Fruit fly (Drosophila melanogaster) whole organism: ENCODE measurements around the gene CG12480.

Experiments used
- CG8478 ChIP-seq: fragments of >200 bp; optimal IDR thresholded peaks from 2 replicates; lab custom pipeline; 2018; ENCODE audit warnings: inconsistent platforms
- Dll ChIP-seq: fragments of >200 bp; optimal IDR thresholded peaks from 2 replicates; lab custom pipeline; 2017
- EcR ChIP-seq, 2 experiments: fragments of >200 bp; optimal IDR thresholded peaks; 2 replicates each; lab custom pipeline; 2017; ENCODE audit warnings: missing biosample characterization in 2 of 2, missing genetic modification characterization in 2 of 2, missing genetic modification reagents in 2 of 2
- pan ChIP-seq: fragments of >200 bp; optimal IDR thresholded peaks from 2 replicates; lab custom pipeline; 2017
- psq ChIP-seq: fragments of >200 bp; optimal IDR thresholded peaks from 2 replicates; lab custom pipeline; 2017
- usp ChIP-seq: fragments of >200 bp; optimal IDR thresholded peaks from 2 replicates; lab custom pipeline; 2017; ENCODE audit warnings: missing biosample characterization, missing genetic modification characterization, mixed read lengths

The CG12480 gene

DNA sequence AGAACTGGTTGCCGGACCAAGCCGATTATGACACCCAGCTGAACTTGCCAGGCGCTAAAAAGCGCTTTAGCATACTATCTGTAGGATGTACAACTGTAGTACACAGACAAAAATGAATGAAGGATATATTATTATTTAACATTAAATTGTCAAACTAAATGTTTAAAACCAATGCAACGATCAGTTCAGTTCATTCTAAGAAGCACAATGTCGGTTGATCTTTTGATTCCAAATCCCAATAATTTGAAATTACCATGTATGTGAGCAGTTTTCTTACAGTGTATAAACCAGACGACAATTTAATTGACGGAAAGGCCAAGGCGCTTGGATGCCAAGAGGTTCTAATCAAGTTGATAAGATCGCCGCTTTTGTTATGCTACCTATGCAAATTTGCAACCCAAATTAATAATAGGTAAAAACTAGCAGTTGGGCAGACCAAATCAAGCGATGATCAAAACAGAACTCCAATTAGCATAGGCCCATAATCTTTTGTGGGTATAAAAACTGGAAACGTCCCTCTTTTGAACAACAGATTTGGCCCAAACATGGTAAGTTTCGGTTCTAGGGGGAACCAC lies at the start of gene CG12480:
Gene CG12480, plus strand, starts transcription at position 525 of the 575 bp plus-strand sequence.
- no peak for TF ChIP-seq CG8478 (lab: Kevin White, UChicago)
- TF ChIP-seq pan (lab: Kevin White, UChicago), result no peak

DNA sequence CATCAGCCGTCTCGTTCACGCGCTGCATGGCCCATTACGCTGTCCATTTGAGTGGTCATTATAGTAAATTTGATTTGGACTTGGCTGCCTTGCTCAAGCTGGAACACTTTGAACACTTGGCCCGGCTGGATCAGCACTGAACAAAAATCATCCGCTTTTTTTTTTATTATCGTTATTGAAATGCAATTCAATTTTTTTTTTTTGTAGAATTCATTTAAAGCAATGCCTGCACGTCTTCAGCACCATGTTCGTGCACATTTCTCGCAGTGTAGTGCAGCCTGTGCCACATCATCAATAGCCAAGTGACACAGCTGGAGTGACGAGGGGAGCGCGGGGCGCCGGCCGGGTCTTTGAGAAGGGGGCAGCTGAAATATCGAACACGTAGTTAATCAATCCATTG lies 49.2 kb upstream of the CG12480 start:
- TF ChIP-seq Dll (lab: Kevin White, UChicago) (no peak), CG8478 (lab: Kevin White, UChicago) (no peak), EcR (GFP tag; optimal IDR thresholded peaks at IDR 0.05; lab: Kevin White, UChicago) (no peak), psq (lab: Kevin White, UChicago) (no peak), usp (GFP tag; lab: Kevin White, UChicago) (no peak), pan (lab: Kevin White, UChicago) (no peak)

DNA sequence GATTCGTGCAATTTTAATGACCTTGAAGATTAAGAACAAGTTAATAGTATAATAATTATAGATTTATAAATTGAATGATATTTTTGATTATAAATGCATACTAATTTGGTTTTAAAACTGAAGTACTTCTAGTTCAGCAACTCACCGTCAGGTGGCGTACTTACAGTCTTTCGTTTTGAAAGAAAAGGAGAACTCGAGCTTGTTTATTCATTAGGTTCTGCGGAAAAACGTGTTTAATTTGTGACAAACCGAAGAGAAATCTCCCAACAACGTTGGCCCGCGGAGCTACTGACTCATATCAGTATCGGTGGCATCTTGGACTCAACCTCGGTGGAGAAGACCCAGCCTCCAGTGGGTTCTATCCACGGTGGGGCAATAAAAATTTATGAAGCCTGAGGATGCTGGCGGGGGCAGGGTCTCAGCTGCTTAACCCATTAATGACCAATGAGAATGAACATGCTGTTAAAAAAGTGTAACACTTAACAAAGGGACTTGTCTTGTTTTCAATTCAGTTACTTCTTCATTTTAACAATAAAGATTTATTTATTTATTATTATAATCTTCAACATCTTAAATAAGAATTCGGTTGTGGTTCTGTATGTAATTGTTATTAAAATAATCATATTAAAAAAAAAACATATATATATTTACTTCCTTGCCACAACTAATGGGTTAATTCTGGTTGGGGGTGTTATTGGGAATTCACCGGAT lies 46.6 kb upstream of the CG12480 start:
- TF ChIP-seq pan (lab: Kevin White, UChicago) (no peak), usp (GFP tag; lab: Kevin White, UChicago) (no peak), Dll (lab: Kevin White, UChicago) (no peak), psq (lab: Kevin White, UChicago) (no peak), EcR (GFP tag; optimal IDR thresholded peaks at IDR 0.05; lab: Kevin White, UChicago) (no peak), CG8478 (lab: Kevin White, UChicago) (no peak)

DNA sequence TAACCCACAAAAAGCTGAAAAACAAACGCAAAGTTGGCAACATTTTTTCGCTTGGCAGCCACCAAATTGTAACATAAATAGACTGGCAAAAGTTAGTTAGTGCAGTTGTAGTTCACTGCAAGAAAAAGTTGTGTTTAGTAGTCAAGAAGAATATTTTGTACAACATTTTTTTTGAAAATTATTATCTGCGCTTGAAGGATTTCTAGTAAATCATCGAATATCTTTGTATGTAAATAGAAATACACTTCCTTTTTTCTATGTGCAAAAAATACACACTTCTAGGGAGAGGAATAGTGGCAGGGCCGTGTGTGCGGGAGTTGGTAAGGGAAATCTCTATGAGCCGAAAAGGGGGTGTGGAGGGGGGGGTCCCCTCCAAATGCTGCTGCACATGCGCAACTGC lies 45.7 kb upstream of the CG12480 start:
- TF ChIP-seq Dll (lab: Kevin White, UChicago) (no peak), EcR (GFP tag; optimal IDR thresholded peaks at IDR 0.05; lab: Kevin White, UChicago) (no peak), usp (GFP tag; lab: Kevin White, UChicago) (no peak), pan (lab: Kevin White, UChicago) (no peak), CG8478 (lab: Kevin White, UChicago) (no peak), psq (lab: Kevin White, UChicago) (no peak)

DNA sequence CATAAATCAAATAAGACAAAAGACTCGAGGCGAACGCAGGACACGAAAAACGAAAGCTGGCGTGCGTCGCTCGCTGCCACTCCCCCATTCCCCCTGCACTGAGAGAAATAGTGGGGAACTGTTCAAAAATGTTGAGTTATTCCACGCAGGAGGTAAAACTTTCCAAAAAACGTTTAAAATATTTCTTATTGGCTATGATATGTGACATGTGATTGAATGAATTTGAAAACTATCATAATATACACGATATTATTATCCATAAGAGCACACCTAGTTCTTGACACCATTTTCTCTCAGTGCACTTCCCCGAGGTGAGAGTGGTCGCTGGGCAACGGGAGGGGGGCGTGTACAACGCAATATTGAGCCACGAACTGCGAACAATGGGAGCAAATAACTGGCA lies 35.5 kb upstream of the CG12480 start:
- TF ChIP-seq Dll (lab: Kevin White, UChicago), result no peak
- TF ChIP-seq CG8478 (lab: Kevin White, UChicago), result no peak
- TF ChIP-seq pan (lab: Kevin White, UChicago), result no peak
- TF ChIP-seq psq (lab: Kevin White, UChicago), result no peak
- no peak for TF ChIP-seq usp (GFP tag; lab: Kevin White, UChicago)
- no peak for TF ChIP-seq EcR (GFP tag; optimal IDR thresholded peaks at IDR 0.05; lab: Kevin White, UChicago)

DNA sequence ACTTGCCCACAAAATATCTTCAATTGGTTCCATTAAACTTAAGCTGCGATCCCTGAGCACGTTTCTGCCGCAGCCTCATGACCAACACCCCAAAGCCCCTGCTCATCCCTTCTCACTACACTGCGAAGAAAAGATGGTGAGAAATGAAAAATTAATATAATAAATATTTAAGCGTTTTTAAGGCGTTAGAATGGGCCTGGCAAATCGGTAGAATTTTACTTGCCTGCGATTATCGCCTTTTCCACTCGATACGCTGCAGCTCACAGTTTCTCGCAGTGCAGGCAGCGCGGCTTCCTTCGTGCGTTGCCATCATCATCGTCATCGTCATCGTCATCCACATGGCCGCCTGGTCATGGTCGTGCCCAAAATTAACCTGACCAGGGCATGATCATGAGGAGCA lies 21.2 kb upstream of the CG12480 start:
- TF ChIP-seq CG8478 (lab: Kevin White, UChicago) (no peak), psq (lab: Kevin White, UChicago) (no peak), usp (GFP tag; lab: Kevin White, UChicago) (no peak), pan (lab: Kevin White, UChicago) (no peak), EcR (GFP tag; optimal IDR thresholded peaks at IDR 0.05; lab: Kevin White, UChicago) (no peak), Dll (lab: Kevin White, UChicago) (no peak)

DNA sequence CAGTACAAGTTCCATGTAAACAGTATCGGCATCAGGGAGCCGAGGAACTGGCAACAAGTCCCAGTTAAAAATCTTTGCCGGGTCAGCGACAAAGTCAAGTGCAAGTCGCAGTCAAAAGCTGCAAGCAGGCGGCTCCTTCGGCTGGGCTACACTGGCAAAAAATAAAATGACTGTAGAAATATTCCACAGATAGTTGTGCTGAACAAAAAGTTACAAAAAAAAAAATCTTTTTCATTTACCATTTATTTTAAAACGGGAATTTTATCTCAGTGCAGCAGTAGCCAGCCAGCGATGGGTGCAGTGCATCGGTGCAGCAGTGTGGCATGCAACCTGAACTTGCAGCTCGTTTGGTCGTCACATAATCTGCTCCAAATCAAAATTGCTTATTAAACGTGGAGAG lies 20.1 kb upstream of the CG12480 start:
- TF ChIP-seq CG8478 (lab: Kevin White, UChicago) (no peak), usp (GFP tag; lab: Kevin White, UChicago) (no peak), Dll (lab: Kevin White, UChicago) (no peak), pan (lab: Kevin White, UChicago) (no peak)

DNA sequence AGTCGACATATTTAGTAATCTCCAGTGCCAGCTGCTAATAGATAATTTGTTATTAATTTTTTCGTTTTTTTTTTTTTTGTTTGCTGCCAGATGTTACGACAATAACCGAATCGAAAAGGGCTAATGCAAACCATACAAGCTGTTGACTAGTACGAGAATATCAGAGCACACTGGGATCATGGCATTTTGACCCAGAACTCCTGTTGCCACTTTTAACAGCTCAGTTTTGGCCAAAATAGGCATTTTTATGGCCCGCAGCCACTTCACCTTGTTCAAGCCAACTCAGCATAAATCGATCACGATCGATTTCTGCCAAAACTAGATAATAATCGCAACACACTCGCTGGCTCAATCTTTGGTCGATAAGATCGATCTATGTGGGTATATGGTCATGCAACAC lies 17.5 kb upstream of the CG12480 start, which contains the start of gene CG12479:
Gene CG12479, minus strand, starts transcription at position 101 of the 400 bp plus-strand sequence.
- TF ChIP-seq EcR (GFP tag; optimal IDR thresholded peaks at IDR 0.05; lab: Kevin White, UChicago), result no peak
- no peak for TF ChIP-seq CG8478 (lab: Kevin White, UChicago)
- no peak for TF ChIP-seq Dll (lab: Kevin White, UChicago)
- TF ChIP-seq usp (GFP tag; lab: Kevin White, UChicago), result no peak
- no peak for TF ChIP-seq pan (lab: Kevin White, UChicago)
- TF ChIP-seq psq (lab: Kevin White, UChicago), result no peak

DNA sequence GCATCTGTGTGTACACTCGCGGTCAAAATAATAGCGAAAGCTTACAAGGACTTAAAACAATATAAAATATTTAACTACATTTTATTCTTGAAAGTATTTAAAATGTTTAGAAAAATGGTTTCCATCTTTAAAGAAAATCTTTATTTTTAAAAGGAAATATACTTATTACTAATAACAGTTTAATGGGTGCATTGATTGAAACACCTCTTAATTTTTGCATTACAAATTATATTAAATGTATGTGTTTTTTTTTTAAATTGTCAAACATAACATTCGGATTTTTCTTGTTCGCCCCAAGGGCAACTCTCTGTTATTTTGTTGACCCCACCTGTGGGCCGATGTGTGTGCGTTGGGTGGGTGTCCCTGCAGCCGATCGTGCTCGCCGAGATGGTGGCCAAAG lies 15.7 kb upstream of the CG12480 start:
- TF ChIP-seq psq (lab: Kevin White, UChicago), result no peak

DNA sequence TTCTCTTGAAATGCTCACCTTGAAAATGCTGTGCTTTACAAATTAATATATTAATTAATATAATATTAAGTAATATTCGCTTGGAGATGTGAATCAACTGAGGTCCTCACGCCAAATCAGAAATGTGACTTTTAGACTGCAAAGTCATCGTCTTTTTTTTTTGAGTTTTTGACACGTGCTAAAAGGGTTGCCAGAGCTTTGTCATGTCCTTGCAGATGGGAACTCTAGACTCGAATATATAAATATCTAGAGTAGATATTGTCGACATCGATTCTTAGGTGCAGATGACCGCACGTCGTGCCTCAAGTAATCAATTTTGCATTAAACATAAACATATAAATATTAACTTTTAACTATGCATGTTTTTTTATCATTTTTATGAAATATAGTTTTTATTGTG lies 3.1 kb downstream of the CG12480 start, which contains the start of gene betaNACtes1:
Gene betaNACtes1, minus strand, starts transcription at position 101 of the 400 bp plus-strand sequence.
- TF ChIP-seq pan (lab: Kevin White, UChicago), result no peak
- no peak for TF ChIP-seq Dll (lab: Kevin White, UChicago)
- no peak for TF ChIP-seq usp (GFP tag; lab: Kevin White, UChicago)
- no peak for TF ChIP-seq EcR (GFP tag; optimal IDR thresholded peaks at IDR 0.05; lab: Kevin White, UChicago)
- TF ChIP-seq CG8478 (lab: Kevin White, UChicago), result no peak
- no peak for TF ChIP-seq psq (lab: Kevin White, UChicago)

DNA sequence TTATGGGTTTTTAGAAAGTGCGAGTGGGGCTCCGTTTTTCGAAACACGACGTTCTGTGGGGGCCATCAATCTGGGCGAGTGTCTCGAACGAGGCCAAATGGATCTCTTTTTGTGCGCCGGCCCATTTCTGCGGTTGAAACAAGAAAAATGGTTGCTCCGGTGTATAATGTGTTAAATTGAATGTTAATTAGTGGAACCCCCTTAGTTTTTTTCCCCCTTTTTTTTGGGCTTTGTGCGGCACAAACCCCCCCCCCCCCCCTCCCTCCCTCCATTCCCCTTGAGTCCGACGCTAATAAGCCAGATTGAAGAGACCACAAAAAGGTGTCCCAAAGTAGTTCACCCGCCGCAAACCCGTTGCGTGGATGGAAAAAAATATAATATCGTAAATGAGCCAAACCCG lies 4.3 kb downstream of the CG12480 start:
- TF ChIP-seq EcR (GFP tag; optimal IDR thresholded peaks at IDR 0.05; lab: Kevin White, UChicago), result no peak
- no peak for TF ChIP-seq usp (GFP tag; lab: Kevin White, UChicago)
- TF ChIP-seq psq (lab: Kevin White, UChicago), result no peak
- TF ChIP-seq Dll (lab: Kevin White, UChicago), result no peak
- TF ChIP-seq CG8478 (lab: Kevin White, UChicago), result no peak
- TF ChIP-seq pan (lab: Kevin White, UChicago), result no peak
